Worm (Caenorhabditis elegans): ENCODE measurements around the gene F32D8.4.
A peak's percentile ranks its signal among the peaks of the same experiment; 100 is the strongest.

The F32D8.4 gene

ce11 chrV:10897172-10897571, 3.8 kb upstream of the F32D8.4 start (continued):
- TF ChIP-seq ama-1 (optimal IDR thresholded peaks at IDR 0.05), result peak; percentile 55
- TF ChIP-seq ama-1 (GFP tag; optimal IDR thresholded peaks at IDR 0.05), result peak in 1 of 2 experiments; percentile 69
- TF ChIP-seq Y56A3A.18 (GFP tag; IDR thresholded peaks at IDR 0.05), result peak; percentile 90
- TF ChIP-seq nfyb-1 (GFP tag; IDR thresholded peaks at IDR 0.05), result peak; percentile 98
- TF ChIP-seq attf-3 (GFP tag; conservative IDR thresholded peaks at IDR 0.05), result peak; percentile 83
- peak; percentile 95 for TF ChIP-seq madf-10 (tag; optimal IDR thresholded peaks at IDR 0.05)
- TF ChIP-seq C17E4.6 (GFP tag; IDR thresholded peaks at IDR 0.05), result peak; percentile 94
- TF ChIP-seq hlh-26 (GFP tag; conservative IDR thresholded peaks at IDR 0.05), result no peak
- TF ChIP-seq F57C9.4 (tag; optimal IDR thresholded peaks at IDR 0.05), result peak; percentile 82
- peak; percentile 87 for TF ChIP-seq ceh-40 (GFP tag; IDR thresholded peaks at IDR 0.05)
- TF ChIP-seq rpc-1 (optimal IDR thresholded peaks at IDR 0.05), result no peak
- no peak for TF ChIP-seq rpc-1 (tag; optimal IDR thresholded peaks at IDR 0.05)
- peak; percentile 96 for TF ChIP-seq ets-4 (GFP tag; optimal IDR thresholded peaks at IDR 0.05)
- peak; percentile 78 for TF ChIP-seq xnd-1 (tag; optimal IDR thresholded peaks at IDR 0.05)
- TF ChIP-seq T26A5.8 (tag; optimal IDR thresholded peaks at IDR 0.05), result peak; percentile 38
- 0 out of 2 replicates have a peak, but pooled peaks have one; percentile 33 for TF ChIP-seq ceh-58 (GFP tag; IDR thresholded peaks at IDR 0.05)
- TF ChIP-seq F55B11.4 (tag; optimal IDR thresholded peaks at IDR 0.05; ENCODE audit: borderline replicate concordance, insufficient read depth), result no peak
- peak; percentile 40 for TF ChIP-seq die-1 (tag; optimal IDR thresholded peaks at IDR 0.05)
- TF ChIP-seq bed-2 (GFP tag; IDR thresholded peaks at IDR 0.05), result peak; percentile 81; the same call in 1 of the 2 replicates
- TF ChIP-seq dox-1 (GFP tag; IDR thresholded peaks at IDR 0.05), result peak; percentile 99
- peak; percentile 81 for TF ChIP-seq snpc-1.1 (tag; optimal IDR thresholded peaks at IDR 0.05; ENCODE audit: insufficient read depth)
- peak; percentile 91 for TF ChIP-seq ceh-79 (tag; optimal IDR thresholded peaks at IDR 0.05)
- TF ChIP-seq lin-40 (tag; optimal IDR thresholded peaks at IDR 0.05), result peak; percentile 98
- TF ChIP-seq attf-6 (GFP tag; IDR thresholded peaks at IDR 0.05), result peak; percentile 89
- peak; percentile 88; the same call in 1 of the 2 replicates for TF ChIP-seq Y79H2A.3 (GFP tag; conservative IDR thresholded peaks at IDR 0.05)
- peak; percentile 82 for TF ChIP-seq gei-17 (GFP tag; optimal IDR thresholded peaks at IDR 0.05)
- peak; percentile 97 for TF ChIP-seq ZK185.1 (tag; optimal IDR thresholded peaks at IDR 0.05; ENCODE audit: poor library complexity, severe bottlenecking)
- TF ChIP-seq somi-1 (GFP tag; optimal IDR thresholded peaks at IDR 0.05), result peak; percentile 95
- peak; percentile 70 for TF ChIP-seq nhr-27 (tag; optimal IDR thresholded peaks at IDR 0.05)
- peak; percentile 90 for TF ChIP-seq ceh-100 (GFP tag; IDR thresholded peaks at IDR 0.05)
- TF ChIP-seq snpc-1.3 (tag; optimal IDR thresholded peaks at IDR 0.05; ENCODE audit: insufficient read depth), result peak; percentile 80
- TF ChIP-seq B0035.1 (tag; optimal IDR thresholded peaks at IDR 0.05), result peak; percentile 86
- peak; percentile 94 for TF ChIP-seq ztf-3 (GFP tag; optimal IDR thresholded peaks at IDR 0.05)
- TF ChIP-seq snpc-3.4 (tag; optimal IDR thresholded peaks at IDR 0.05), result peak; percentile 92
- peak; percentile 90 for TF ChIP-seq hsf-1 (GFP tag; IDR thresholded peaks at IDR 0.05)
- TF ChIP-seq F23B12.7 (tag; optimal IDR thresholded peaks at IDR 0.05; ENCODE audit: insufficient read depth), result peak; percentile 89
- no peak for TF ChIP-seq ztf-25 (GFP tag; IDR thresholded peaks at IDR 0.05)
- TF ChIP-seq lin-35 (GFP tag; optimal IDR thresholded peaks at IDR 0.05), result peak; percentile 94 to 99 (median 99)
- TF ChIP-seq ceh-27 (GFP tag; optimal IDR thresholded peaks at IDR 0.05), result peak; percentile 98
- no peak for TF ChIP-seq lag-1 (GFP tag; IDR thresholded peaks at IDR 0.05)
- no peak for TF ChIP-seq sdz-38 (tag; optimal IDR thresholded peaks at IDR 0.05)
- peak; percentile 99 for TF ChIP-seq athp-1 (tag; optimal IDR thresholded peaks at IDR 0.05)
- 0 out of 2 replicates have a peak, but pooled peaks have one; percentile 69 for TF ChIP-seq nhr-120 (GFP tag; IDR thresholded peaks at IDR 0.05)
- peak; percentile 75; the same call in 1 of the 2 replicates for TF ChIP-seq Y53F4B.3 (GFP tag; IDR thresholded peaks at IDR 0.05)
- peak; percentile 97 for TF ChIP-seq K12H6.12 (tag; optimal IDR thresholded peaks at IDR 0.05)
- TF ChIP-seq snpc-4 (GFP tag; optimal IDR thresholded peaks at IDR 0.05), result peak; percentile 81
- peak; percentile 90 to 93 (median 91) for TF ChIP-seq snpc-4 (tag; optimal IDR thresholded peaks at IDR 0.05)
- TF ChIP-seq egl-44 (GFP tag; IDR thresholded peaks at IDR 0.05), result peak; percentile 70; the same call in 1 of the 2 replicates

Measured in whole organism, young adult.